Worm (Caenorhabditis elegans) whole organism, L3 larva: Measurements from ENCODE around the gene B0524.6.

ENCODE experiments used
- ZK546.5 ChIP-seq: sonication (generic microtip); optimal IDR thresholded peaks from 2 replicates; lab custom pipeline; 2017; ENCODE audit warnings: missing biosample characterization, missing genetic modification characterization
- aly-2 ChIP-seq: fragments of 150-350 bp; optimal IDR thresholded peaks from 2 replicates; lab custom pipeline; 2014; ENCODE audit warnings: missing biosample characterization, missing genetic modification characterization
- ceh-16 ChIP-seq: sonication (generic microtip); optimal IDR thresholded peaks from 2 replicates; lab custom pipeline; 2017; ENCODE audit warnings: missing biosample characterization, missing genetic modification characterization
- ceh-82 ChIP-seq: fragments of 150-350 bp; optimal IDR thresholded peaks from 2 replicates; lab custom pipeline; 2014; ENCODE audit warnings: missing biosample characterization, missing genetic modification characterization
- ceh-9 ChIP-seq: sonication (generic microtip); optimal IDR thresholded peaks from 2 replicates; lab custom pipeline; 2018; ENCODE audit warnings: missing biosample characterization, missing genetic modification characterization
- egl-27 ChIP-seq: sonication (generic microtip); optimal IDR thresholded peaks from 4 replicates; lab custom pipeline; 2017; ENCODE audit warnings: missing biosample characterization, missing genetic modification reagents, missing genetic modification characterization
- egl-5 ChIP-seq: fragments of 150-350 bp; optimal IDR thresholded peaks from 2 replicates; lab custom pipeline; 2017; ENCODE audit warnings: missing biosample characterization, missing genetic modification reagents, missing genetic modification characterization, inconsistent platforms
- elt-1 ChIP-seq: fragments of 150-350 bp; optimal IDR thresholded peaks from 2 replicates; lab custom pipeline; 2014; ENCODE audit warnings: missing biosample characterization, missing genetic modification characterization
- elt-3 ChIP-seq, 3 experiments: fragments of 150-350 bp in 1 of 3; sonication (generic microtip) in 2 of 3; optimal IDR thresholded peaks; 2 replicates in 2 of 3; 4 replicates in 1 of 3; lab custom pipeline; 2014 to 2017; ENCODE audit warnings: missing biosample characterization in 3 of 3, missing genetic modification characterization in 3 of 3
- eor-1 ChIP-seq, 2 experiments: fragments of 150-350 bp; optimal IDR thresholded peaks; 2 replicates each; lab custom pipeline; 2014 to 2018; ENCODE audit warnings: missing biosample characterization in 2 of 2, missing genetic modification characterization in 2 of 2
- fkh-2 ChIP-seq: fragments of 150-350 bp; optimal IDR thresholded peaks from 2 replicates; lab custom pipeline; 2014; ENCODE audit warnings: missing biosample characterization, missing genetic modification reagents, missing genetic modification characterization
- fos-1 ChIP-seq: fragments of 150-350 bp; optimal IDR thresholded peaks from 2 replicates; lab custom pipeline; 2014; ENCODE audit warnings: missing biosample characterization, missing genetic modification characterization
- hmg-11 ChIP-seq: sonication (generic microtip); optimal IDR thresholded peaks from 2 replicates; lab custom pipeline; 2016; ENCODE audit warnings: missing genetic modification characterization, missing compliant biosample characterization
- lin-15B ChIP-seq: fragments of 150-350 bp; optimal IDR thresholded peaks from 2 replicates; lab custom pipeline; 2014; ENCODE audit warnings: missing biosample characterization, missing genetic modification characterization
- lin-39 ChIP-seq: fragments of 150-350 bp; optimal IDR thresholded peaks from 2 replicates; lab custom pipeline; 2018; ENCODE audit warnings: missing biosample characterization, missing genetic modification reagents, missing genetic modification characterization
- lsy-12 ChIP-seq: sonication (generic microtip); optimal IDR thresholded peaks from 2 replicates; lab custom pipeline; 2016; ENCODE audit warnings: mild to moderate bottlenecking, missing genetic modification characterization, missing compliant biosample characterization
- mdl-1 ChIP-seq: fragments of 150-350 bp; optimal IDR thresholded peaks from 2 replicates; lab custom pipeline; 2014; ENCODE audit warnings: missing biosample characterization, missing genetic modification characterization
- mml-1 ChIP-seq: fragments of 150-350 bp; sonication (generic microtip); optimal IDR thresholded peaks from 3 replicates; lab custom pipeline; 2014; ENCODE audit warnings: missing biosample characterization, missing genetic modification characterization
- nfya-1 ChIP-seq: sonication (generic microtip); optimal IDR thresholded peaks from 2 replicates; lab custom pipeline; 2017; ENCODE audit warnings: missing genetic modification characterization, mild to moderate bottlenecking, missing compliant biosample characterization, antibody characterized with exemption, moderate library complexity; ENCODE audit not compliant: insufficient read depth
- nhr-12 ChIP-seq: fragments of 150-350 bp; optimal IDR thresholded peaks from 2 replicates; lab custom pipeline; 2014; ENCODE audit warnings: missing biosample characterization, missing genetic modification characterization
- nhr-23 ChIP-seq: fragments of 150-350 bp; optimal IDR thresholded peaks from 2 replicates; lab custom pipeline; 2014; ENCODE audit warnings: missing biosample characterization, missing genetic modification reagents, missing genetic modification characterization
- nhr-237 ChIP-seq: fragments of 150-350 bp; optimal IDR thresholded peaks from 2 replicates; lab custom pipeline; 2014; ENCODE audit warnings: missing biosample characterization, missing genetic modification characterization
- nhr-25 ChIP-seq: sonication (generic microtip); optimal IDR thresholded peaks from 2 replicates; lab custom pipeline; 2017; ENCODE audit warnings: missing biosample characterization, missing genetic modification characterization
- nhr-28 ChIP-seq: fragments of 150-350 bp; optimal IDR thresholded peaks from 2 replicates; lab custom pipeline; 2014; ENCODE audit warnings: missing biosample characterization, missing genetic modification characterization
- nhr-43 ChIP-seq: sonication (generic microtip); optimal IDR thresholded peaks from 2 replicates; lab custom pipeline; 2016; ENCODE audit warnings: mild to moderate bottlenecking, missing genetic modification characterization, missing compliant biosample characterization; ENCODE audit not compliant: poor library complexity, severe bottlenecking
- nhr-67 ChIP-seq: fragments of 150-350 bp; optimal IDR thresholded peaks from 2 replicates; lab custom pipeline; 2014; ENCODE audit warnings: missing biosample characterization, missing genetic modification characterization
- nhr-76 ChIP-seq: fragments of 150-350 bp; sonication (generic microtip); optimal IDR thresholded peaks from 5 replicates; lab custom pipeline; 2014; ENCODE audit warnings: missing biosample characterization, missing genetic modification characterization
- nhr-77 ChIP-seq: fragments of 150-350 bp; optimal IDR thresholded peaks from 2 replicates; lab custom pipeline; 2014; ENCODE audit warnings: missing biosample characterization, missing genetic modification characterization
- pha-4 ChIP-seq: fragments of 150-350 bp; optimal IDR thresholded peaks from 2 replicates; lab custom pipeline; 2014; ENCODE audit warnings: missing biosample characterization, missing genetic modification reagents, missing genetic modification characterization
- pqm-1 ChIP-seq: fragments of 150-350 bp; optimal IDR thresholded peaks from 2 replicates; lab custom pipeline; 2017; ENCODE audit warnings: missing biosample characterization, missing genetic modification characterization, inconsistent platforms
- snpc-4 ChIP-seq: fragments of 150-350 bp; optimal IDR thresholded peaks from 2 replicates; lab custom pipeline; 2014; ENCODE audit warnings: missing biosample characterization, missing genetic modification characterization
- tbx-2 ChIP-seq: sonication (generic microtip); optimal IDR thresholded peaks from 2 replicates; lab custom pipeline; 2016; ENCODE audit warnings: mild to moderate bottlenecking, missing genetic modification characterization, missing compliant biosample characterization
- unc-39 ChIP-seq: sonication (generic microtip); optimal IDR thresholded peaks from 4 replicates; lab custom pipeline; 2017; ENCODE audit warnings: missing biosample characterization, missing genetic modification characterization
- unc-62 ChIP-seq: fragments of 150-350 bp; sonication (generic microtip); optimal IDR thresholded peaks from 4 replicates; lab custom pipeline; 2014; ENCODE audit warnings: missing biosample characterization, missing genetic modification reagents, missing genetic modification characterization
- zag-1 ChIP-seq: fragments of 150-350 bp; optimal IDR thresholded peaks from 2 replicates; lab custom pipeline; 2014; ENCODE audit warnings: missing biosample characterization, missing genetic modification characterization
- ztf-4 ChIP-seq: fragments of 150-350 bp; optimal IDR thresholded peaks from 2 replicates; lab custom pipeline; 2014; ENCODE audit warnings: missing biosample characterization, missing genetic modification characterization

The B0524.6 gene

DNA sequence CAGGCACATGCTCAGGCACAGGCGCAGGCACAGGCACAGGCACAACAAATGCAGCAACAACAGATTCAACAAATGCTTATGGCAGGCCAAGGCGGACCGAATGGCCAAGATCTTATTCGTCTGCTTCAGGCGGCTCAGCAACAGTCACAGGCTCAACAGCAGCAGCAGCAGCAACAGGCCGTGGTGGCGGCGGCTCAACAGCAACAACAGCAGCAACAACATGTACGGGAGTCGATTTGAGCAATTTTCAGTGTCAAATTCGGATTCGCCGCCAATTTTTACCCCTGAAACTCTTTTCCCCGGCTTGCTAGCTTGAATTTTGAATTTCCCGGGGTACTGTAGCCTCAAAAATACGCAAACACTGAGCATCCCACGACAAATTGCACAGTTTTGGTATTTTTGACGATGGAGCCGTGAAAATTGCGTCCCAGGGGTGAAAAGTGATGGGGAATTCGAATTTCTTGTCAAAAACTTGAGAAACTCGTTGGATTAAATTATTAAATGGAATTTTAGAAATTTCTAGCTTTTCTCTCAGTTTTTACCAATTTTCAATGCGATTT, 32.5 kb upstream of the B0524.6 start:
- TF ChIP-seq tbx-2 (no peak), nfya-1 (tag; lab: Kevin White, UChicago) (no peak), lin-39 (tag; lab: Kevin White, UChicago) (no peak), nhr-67 (tag; lab: Kevin White, UChicago) (no peak), nhr-237 (tag; lab: Kevin White, UChicago) (no peak), nhr-76 (tag; lab: Kevin White, UChicago) (no peak), aly-2 (tag; lab: Kevin White, UChicago) (no peak), snpc-4 (no peak), elt-3 (tag; optimal IDR thresholded peaks at IDR 0.05; lab: Kevin White, UChicago) (no peak), hmg-11 (tag; lab: Kevin White, UChicago) (no peak), lsy-12 (tag; lab: Kevin White, UChicago) (no peak), lin-15B (no peak), ceh-9 (tag; lab: Kevin White, UChicago) (no peak), mdl-1 (no peak), fos-1 (tag; lab: Kevin White, UChicago) (no peak), zag-1 (tag; lab: Kevin White, UChicago) (no peak), nhr-25 (tag; lab: Kevin White, UChicago) (no peak), nhr-43 (tag; lab: Kevin White, UChicago) (no peak), nhr-28 (tag; lab: Kevin White, UChicago) (no peak), eor-1 (tag; optimal IDR thresholded peaks at IDR 0.05; lab: Kevin White, UChicago) (no peak)

DNA sequence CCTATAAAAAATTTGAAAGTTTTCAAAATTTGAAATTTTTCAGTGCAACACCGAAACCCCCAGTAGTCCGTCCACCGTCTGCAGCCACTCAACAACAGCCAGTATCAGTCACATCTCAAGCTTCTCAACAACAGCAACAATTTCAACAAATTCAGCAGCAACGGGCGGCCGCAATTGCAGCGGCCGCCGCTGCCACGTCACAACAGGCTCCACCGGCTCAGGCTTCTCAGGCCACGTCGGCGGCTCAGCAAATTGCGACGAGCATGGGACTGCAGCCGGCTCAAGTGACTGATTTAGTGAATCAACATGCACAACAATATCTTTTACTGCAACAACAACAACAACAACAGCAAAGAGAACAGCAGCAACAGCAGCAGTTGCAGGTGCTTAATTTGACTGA, 28.7 kb upstream of the B0524.6 start:
- TF ChIP-seq unc-62 (GFP tag; lab: Kevin White, UChicago) (no peak), egl-5 (tag; lab: Kevin White, UChicago) (no peak), nhr-12 (tag; lab: Kevin White, UChicago) (no peak), mml-1 (tag; lab: Kevin White, UChicago) (no peak), hmg-11 (tag; lab: Kevin White, UChicago) (no peak), eor-1 (tag; optimal IDR thresholded peaks at IDR 0.05; lab: Kevin White, UChicago) (no peak), ceh-9 (tag; lab: Kevin White, UChicago) (no peak), nhr-25 (tag; lab: Kevin White, UChicago) (no peak), egl-27 (no peak), unc-39 (tag; lab: Kevin White, UChicago) (no peak), ztf-4 (tag; lab: Kevin White, UChicago) (no peak), nfya-1 (tag; lab: Kevin White, UChicago) (no peak), zag-1 (tag; lab: Kevin White, UChicago) (no peak), nhr-43 (tag; lab: Kevin White, UChicago) (no peak), lsy-12 (tag; lab: Kevin White, UChicago) (no peak), fkh-2 (no peak), pha-4 (tag; lab: Kevin White, UChicago) (no peak)

DNA sequence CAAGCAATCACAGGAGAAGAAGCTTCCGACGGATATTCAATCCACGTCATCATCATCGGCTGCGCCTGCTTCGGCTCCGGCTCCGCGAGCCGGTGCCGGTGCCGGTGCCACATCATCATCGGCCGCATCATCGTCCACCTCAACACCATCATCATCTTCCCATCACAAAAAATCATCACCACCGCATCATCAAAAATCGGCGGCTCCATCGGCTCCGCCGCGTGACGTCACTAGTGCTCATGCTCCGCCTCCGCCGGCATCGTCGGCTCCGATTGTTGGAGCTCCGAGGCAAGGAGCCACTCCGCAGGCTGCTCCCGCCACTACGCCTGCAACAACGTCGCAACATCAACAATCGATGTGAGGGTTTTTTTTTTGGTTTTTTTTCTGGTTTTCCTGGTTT, 26.6 kb upstream of the B0524.6 start:
- no peak for TF ChIP-seq fos-1 (tag; lab: Kevin White, UChicago)
- no peak for TF ChIP-seq nhr-28 (tag; lab: Kevin White, UChicago)
- no peak for TF ChIP-seq nhr-23 (tag; lab: Kevin White, UChicago)
- no peak for TF ChIP-seq snpc-4
- TF ChIP-seq ceh-16 (tag; lab: Kevin White, UChicago), result no peak

DNA sequence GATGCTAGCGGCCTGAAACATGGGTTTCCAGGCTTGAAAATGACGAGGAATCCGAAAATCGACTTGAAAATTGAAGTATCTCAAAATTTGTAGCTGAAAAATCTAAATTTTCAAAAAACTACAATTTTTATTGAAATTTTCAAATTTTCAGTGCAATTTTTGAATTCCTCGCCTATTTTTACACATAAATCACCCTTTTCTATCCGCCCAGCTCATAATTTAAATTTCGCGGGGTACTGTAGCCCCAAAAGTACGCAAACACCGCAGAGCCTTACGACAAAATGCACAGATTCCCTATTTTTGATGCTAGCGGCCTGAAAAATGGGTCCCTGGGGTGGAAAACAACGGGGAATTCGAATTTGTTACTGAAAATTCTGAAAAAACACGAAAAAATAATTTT, 26.1 kb upstream of the B0524.6 start:
- TF ChIP-seq pqm-1 (tag; lab: Kevin White, UChicago), result no peak
- TF ChIP-seq lsy-12 (tag; lab: Kevin White, UChicago), result no peak
- no peak for TF ChIP-seq fos-1 (tag; lab: Kevin White, UChicago)
- no peak for TF ChIP-seq elt-1 (tag; lab: Kevin White, UChicago)
- no peak for TF ChIP-seq lin-39 (tag; lab: Kevin White, UChicago)
- TF ChIP-seq unc-62 (GFP tag; lab: Kevin White, UChicago), result no peak
- TF ChIP-seq ceh-9 (tag; lab: Kevin White, UChicago), result no peak
- TF ChIP-seq nfya-1 (tag; lab: Kevin White, UChicago), result no peak
- TF ChIP-seq nhr-76 (tag; lab: Kevin White, UChicago), result no peak
- TF ChIP-seq eor-1 (tag; optimal IDR thresholded peaks at IDR 0.05; lab: Kevin White, UChicago), result no peak
- TF ChIP-seq elt-3 (tag; optimal IDR thresholded peaks at IDR 0.05; lab: Kevin White, UChicago), result no peak
- TF ChIP-seq nhr-77 (tag; lab: Kevin White, UChicago), result no peak
- TF ChIP-seq ceh-82 (tag; lab: Kevin White, UChicago), result no peak
- TF ChIP-seq egl-27, result no peak
- TF ChIP-seq nhr-28 (tag; lab: Kevin White, UChicago), result no peak
- TF ChIP-seq snpc-4, result no peak
- no peak for TF ChIP-seq ZK546.5 (tag; lab: Kevin White, UChicago)
- no peak for TF ChIP-seq lin-15B
- no peak for TF ChIP-seq nhr-25 (tag; lab: Kevin White, UChicago)
